Worm (Caenorhabditis elegans) whole organism, midembryonic: ENCODE results near the gene aos-1.

ENCODE experiments used
- T22C8.4 ChIP-seq: fragments of 200-800 bp; sonication (Bioruptor generic); IDR thresholded peaks from 2 replicates; pipeline ENCODE4 v1.3.6; 2022; ENCODE audit warnings: missing genetic modification characterization, missing compliant biosample characterization
- cog-1 ChIP-seq: sonication (generic microtip); optimal IDR thresholded peaks from 2 replicates; lab custom pipeline; 2016; ENCODE audit warnings: missing genetic modification characterization, missing compliant biosample characterization
- flt-1 ChIP-seq: fragments of 200-800 bp; sonication (Bioruptor generic); IDR thresholded peaks from 2 replicates; pipeline ENCODE4 v1.3.6; 2022; ENCODE audit warnings: missing genetic modification characterization, missing compliant biosample characterization
- klf-2 ChIP-seq: fragments of 200-800 bp; sonication (Bioruptor generic); conservative IDR thresholded peaks from 2 replicates; pipeline ENCODE4 v1.3.6; 2022; ENCODE audit warnings: missing genetic modification reagents, missing genetic modification characterization, missing compliant biosample characterization
- med-1 ChIP-seq: sonication (generic microtip); optimal IDR thresholded peaks from 2 replicates; lab custom pipeline; 2017; ENCODE audit warnings: missing genetic modification characterization, mild to moderate bottlenecking, missing compliant biosample characterization, antibody characterized with exemption, missing genetic modification reagents; ENCODE audit not compliant: insufficient read depth
- ref-1 ChIP-seq: fragments of 200-800 bp; sonication (Bioruptor generic); conservative IDR thresholded peaks from 2 replicates; pipeline ENCODE4 v1.3.6; 2022; ENCODE audit warnings: missing genetic modification reagents, missing genetic modification characterization, missing compliant biosample characterization
- tab-1 ChIP-seq: fragments of 200-800 bp; sonication (Bioruptor generic); IDR thresholded peaks from 2 replicates; pipeline ENCODE4 v1.3.6; 2022; ENCODE audit warnings: missing genetic modification characterization, missing compliant biosample characterization
- ztf-23 ChIP-seq: fragments of 200-800 bp; sonication (Bioruptor generic); IDR thresholded peaks from 2 replicates; pipeline ENCODE4 v1.3.6; 2022; ENCODE audit warnings: missing genetic modification reagents, missing genetic modification characterization, missing compliant biosample characterization
- ztf-29 ChIP-seq: fragments of 200-800 bp; sonication (Bioruptor generic); IDR thresholded peaks from 2 replicates; pipeline ENCODE4 v1.3.6; 2022; ENCODE audit warnings: missing genetic modification reagents, missing genetic modification characterization, missing compliant biosample characterization

Gene aos-1

DNA sequence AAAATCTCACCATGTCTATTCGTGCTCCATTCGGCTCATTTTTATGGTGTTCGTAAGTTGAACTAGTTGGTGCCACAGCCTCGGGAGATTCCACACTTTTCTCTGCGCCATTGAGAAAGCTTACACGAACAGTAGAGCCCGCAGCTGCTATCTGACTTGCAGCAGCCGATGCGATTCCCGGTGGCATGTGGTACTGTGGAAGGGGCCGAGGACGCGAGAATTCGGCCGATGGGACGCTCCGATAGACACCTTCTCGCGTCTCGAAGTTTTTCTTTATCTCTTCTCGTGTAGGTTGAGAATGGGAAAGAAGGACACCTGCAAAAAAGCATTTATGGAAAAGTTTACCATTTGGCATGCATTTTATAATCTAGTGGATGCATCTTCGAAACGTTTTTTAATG lies 3.2 kb upstream of the aos-1 start:
- TF ChIP-seq cog-1 (tag; lab: Kevin White, UChicago) = no peak
- TF ChIP-seq ref-1 = no peak
- no peak for TF ChIP-seq ztf-23 (GFP tag; lab: Robert Waterston, UW)

DNA sequence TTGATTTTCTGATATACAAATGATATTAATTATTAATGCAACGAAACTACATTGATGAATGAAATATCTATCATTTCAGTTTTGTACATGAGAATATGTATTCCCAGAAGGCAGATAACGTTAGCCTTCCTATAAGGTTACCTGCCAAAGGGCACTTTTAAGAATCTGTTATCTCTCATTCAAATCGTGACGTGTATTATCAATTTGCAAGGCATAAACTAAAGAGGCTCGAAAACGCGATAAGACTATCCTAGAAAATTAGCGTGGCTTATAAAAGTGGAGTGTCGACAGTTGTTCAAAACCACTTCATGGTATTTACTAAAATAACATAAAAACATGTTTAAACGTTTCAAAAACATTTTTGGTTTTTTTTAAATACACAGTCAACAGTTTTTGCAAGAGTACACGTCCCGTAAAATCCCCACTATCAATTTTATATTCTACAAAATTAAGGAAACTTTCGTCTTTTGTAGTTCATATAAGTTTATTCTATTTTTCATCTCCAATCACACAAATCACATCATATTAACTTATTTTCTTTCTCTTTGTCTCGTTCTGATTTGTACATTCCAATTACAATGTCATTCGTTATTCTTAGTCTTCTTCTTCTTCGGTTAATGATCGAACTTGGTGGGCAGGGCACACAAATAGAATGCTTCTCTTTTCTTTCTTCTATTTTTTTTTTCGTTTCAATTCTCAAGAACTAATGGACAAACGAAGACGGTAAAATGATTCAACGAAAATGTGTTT lies 5.1 kb downstream of the aos-1 start, which contains the start of gene C08B6.10:
Gene C08B6.10, plus strand, starts transcription at position 700 of the 750 bp plus-strand sequence.
- TF ChIP-seq cog-1 (tag; lab: Kevin White, UChicago) (no peak), tab-1 (GFP tag; lab: Robert Waterston, UW) (no peak), ztf-29 (GFP tag; lab: Robert Waterston, UW) (no peak), ref-1 (no peak), klf-2 (no peak), T22C8.4 (GFP tag; lab: Robert Waterston, UW) (no peak), med-1 (GFP tag; lab: Kevin White, UChicago) (no peak), ztf-23 (GFP tag; lab: Robert Waterston, UW) (no peak), flt-1 (no peak)

DNA sequence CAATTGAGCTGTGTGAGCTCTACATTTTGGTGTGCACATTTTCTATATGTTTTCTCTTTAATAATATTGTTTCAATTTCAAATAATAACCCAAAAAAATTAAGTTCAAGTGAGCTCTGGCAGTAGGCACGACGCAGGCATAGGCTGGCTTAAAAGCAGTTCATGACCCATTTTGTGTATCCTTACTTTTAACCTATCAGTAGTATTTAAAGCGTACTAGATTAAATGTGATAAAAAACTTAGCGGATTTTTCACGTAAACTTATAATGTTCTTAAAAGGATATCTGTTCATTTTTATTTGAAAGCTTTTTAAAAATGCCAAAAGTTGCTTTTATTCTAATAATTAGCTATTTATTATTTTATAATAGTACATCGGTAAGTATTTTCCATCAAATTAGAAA lies 6.8 kb downstream of the aos-1 start, which contains the start of gene C08B6.6:
Gene C08B6.6, plus strand, starts transcription at position 301 of the 400 bp plus-strand sequence.
- TF ChIP-seq ztf-29 (GFP tag; lab: Robert Waterston, UW) (no peak), med-1 (GFP tag; lab: Kevin White, UChicago) (no peak), ztf-23 (GFP tag; lab: Robert Waterston, UW) (no peak), flt-1 (no peak)

DNA sequence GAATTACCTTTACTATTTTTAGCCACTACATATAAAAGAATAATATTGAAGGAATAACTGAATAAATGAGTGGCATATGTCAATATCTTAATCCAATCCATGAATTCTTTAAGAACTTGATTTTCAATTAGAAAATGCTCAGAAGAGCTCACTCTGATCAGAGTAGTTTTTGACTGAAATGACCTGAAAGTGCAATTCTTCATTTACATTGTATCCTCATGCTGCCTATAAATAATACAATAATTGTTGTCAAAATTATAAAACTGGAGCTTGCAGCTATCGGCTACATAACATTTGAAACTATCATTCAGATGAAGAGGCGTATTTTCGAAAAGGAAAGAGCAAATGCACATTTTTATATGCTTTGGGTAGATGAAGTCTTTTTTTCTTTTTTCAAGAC lies 7.4 kb downstream of the aos-1 start, which contains the start of gene srxa-19:
Gene srxa-19, minus strand, starts transcription at position 101 of the 400 bp plus-strand sequence.
- TF ChIP-seq flt-1 (no peak), klf-2 (no peak), ztf-23 (GFP tag; lab: Robert Waterston, UW) (no peak), ztf-29 (GFP tag; lab: Robert Waterston, UW) (no peak), med-1 (GFP tag; lab: Kevin White, UChicago) (no peak), tab-1 (GFP tag; lab: Robert Waterston, UW) (no peak), ref-1 (no peak)

- no peak for TF ChIP-seq tab-1 (GFP tag; lab: Robert Waterston, UW)
- TF ChIP-seq T22C8.4 (GFP tag; lab: Robert Waterston, UW) = no peak
- no peak for TF ChIP-seq ref-1
- no peak for TF ChIP-seq flt-1
- no peak for TF ChIP-seq ztf-23 (GFP tag; lab: Robert Waterston, UW)
- no peak for TF ChIP-seq ztf-29 (GFP tag; lab: Robert Waterston, UW)
- TF ChIP-seq med-1 (GFP tag; lab: Kevin White, UChicago) = no peak
- TF ChIP-seq klf-2 = no peak
- no peak for TF ChIP-seq cog-1 (tag; lab: Kevin White, UChicago)
Measured at ce11 chrV:10120898-10121297, 9.2 kb downstream of the aos-1 start, which contains the start of gene srxa-18. TSS of gene srxa-18 (minus strand) at chrV:10120997.

ce11 chrV:10117465-10117864 lies 12.6 kb downstream of the aos-1 start, which contains the start of gene C08B6.5:
TSS of gene C08B6.5 (plus strand) at chrV:10117765.
- no peak for TF ChIP-seq tab-1 (GFP tag; lab: Robert Waterston, UW)
- TF ChIP-seq flt-1 = no peak
- no peak for TF ChIP-seq ztf-29 (GFP tag; lab: Robert Waterston, UW)
- no peak for TF ChIP-seq ztf-23 (GFP tag; lab: Robert Waterston, UW)
- no peak for TF ChIP-seq ref-1
- TF ChIP-seq med-1 (GFP tag; lab: Kevin White, UChicago) = no peak
- no peak for TF ChIP-seq T22C8.4 (GFP tag; lab: Robert Waterston, UW)
- TF ChIP-seq cog-1 (tag; lab: Kevin White, UChicago) = no peak
- TF ChIP-seq klf-2 = no peak

ce11 chrV:10114329-10114728 lies 15.8 kb downstream of the aos-1 start, which contains the start of gene cht-5:
TSS of gene cht-5 (plus strand) at chrV:10114629.
- no peak for TF ChIP-seq cog-1 (tag; lab: Kevin White, UChicago)

ce11 chrV:10112187-10112586 lies 17.9 kb downstream of the aos-1 start, which contains the start of gene C08B6.3:
TSS of gene C08B6.3 (minus strand) at chrV:10112287.
- TF ChIP-seq klf-2 (no peak), ztf-23 (GFP tag; lab: Robert Waterston, UW) (no peak), ref-1 (no peak), ztf-29 (GFP tag; lab: Robert Waterston, UW) (no peak), med-1 (GFP tag; lab: Kevin White, UChicago) (no peak), tab-1 (GFP tag; lab: Robert Waterston, UW) (no peak), cog-1 (tag; lab: Kevin White, UChicago) (no peak), T22C8.4 (GFP tag; lab: Robert Waterston, UW) (no peak), flt-1 (no peak)

- TF ChIP-seq tab-1 (GFP tag; lab: Robert Waterston, UW) (no peak), T22C8.4 (GFP tag; lab: Robert Waterston, UW) (no peak), cog-1 (tag; lab: Kevin White, UChicago) (no peak), ref-1 (no peak), flt-1 (no peak), klf-2 (no peak), ztf-23 (GFP tag; lab: Robert Waterston, UW) (no peak), med-1 (GFP tag; lab: Kevin White, UChicago) (no peak), ztf-29 (GFP tag; lab: Robert Waterston, UW) (no peak)
Measured at ce11 chrV:10111129-10111528, 19.0 kb downstream of the aos-1 start.

DNA sequence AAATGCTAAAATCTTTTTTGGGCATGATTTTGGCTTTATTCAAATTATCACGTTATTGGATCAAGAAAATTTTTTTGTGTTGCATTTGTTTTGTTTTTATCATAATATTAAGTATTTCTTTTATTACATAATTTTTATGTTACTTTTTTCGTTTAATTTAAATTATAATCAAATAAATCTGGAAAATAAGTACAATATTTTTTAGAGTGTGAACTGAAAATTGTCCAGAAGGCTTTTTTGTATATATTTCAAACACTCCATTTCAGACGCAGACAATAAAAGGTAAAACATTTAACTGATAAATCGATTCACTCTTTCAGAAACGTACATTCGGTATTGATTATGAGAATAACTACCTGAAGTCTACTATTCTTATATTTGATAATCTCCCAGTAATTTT lies 22.8 kb downstream of the aos-1 start, which contains the start of gene C08B6.11:
Gene C08B6.11, plus strand, starts transcription at position 301 of the 400 bp plus-strand sequence.
- no peak for TF ChIP-seq cog-1 (tag; lab: Kevin White, UChicago)
- no peak for TF ChIP-seq ztf-29 (GFP tag; lab: Robert Waterston, UW)
- TF ChIP-seq T22C8.4 (GFP tag; lab: Robert Waterston, UW) = no peak
- no peak for TF ChIP-seq ref-1
- TF ChIP-seq tab-1 (GFP tag; lab: Robert Waterston, UW) = no peak
- TF ChIP-seq klf-2 = no peak
- no peak for TF ChIP-seq flt-1
- TF ChIP-seq ztf-23 (GFP tag; lab: Robert Waterston, UW) = no peak
- no peak for TF ChIP-seq med-1 (GFP tag; lab: Kevin White, UChicago)
